Worm (Caenorhabditis elegans): Measurements from ENCODE around the gene C16C8.5.

ce11 chrII:3446647-3447046, 1.5 kb upstream of the C16C8.5 start, which contains the start of the genes C16C8.20 and gldi-6:
- no peak for TF ChIP-seq unc-62 (GFP tag; optimal IDR thresholded peaks at IDR 0.05)
- no peak for TF ChIP-seq sem-4 (tag; optimal IDR thresholded peaks at IDR 0.05)
- TF ChIP-seq nhr-12 (tag; optimal IDR thresholded peaks at IDR 0.05), result no peak
- no peak for TF ChIP-seq aly-2 (tag; optimal IDR thresholded peaks at IDR 0.05)
- no peak for TF ChIP-seq nhr-77 (tag; optimal IDR thresholded peaks at IDR 0.05)
- no peak for TF ChIP-seq skn-1 (tag; optimal IDR thresholded peaks at IDR 0.05)
- TF ChIP-seq nhr-11 (tag; optimal IDR thresholded peaks at IDR 0.05), result no peak
- no peak for TF ChIP-seq blmp-1 (tag; optimal IDR thresholded peaks at IDR 0.05; ENCODE audit: insufficient read depth)
- TF ChIP-seq ama-1 (optimal IDR thresholded peaks at IDR 0.05), result no peak
- no peak for TF ChIP-seq snpc-4 (tag; optimal IDR thresholded peaks at IDR 0.05)
- no peak for TF ChIP-seq fos-1 (tag; optimal IDR thresholded peaks at IDR 0.05)
- TF ChIP-seq ztf-11 (tag; optimal IDR thresholded peaks at IDR 0.05), result no peak
- no peak for TF ChIP-seq nhr-21 (tag; optimal IDR thresholded peaks at IDR 0.05)
- TF ChIP-seq mdl-1 (tag; optimal IDR thresholded peaks at IDR 0.05), result no peak

Data from whole organism, L2 larva.